Worm (Caenorhabditis elegans): ENCODE data around the gene R04B5.1.

R04B5.1 gene

DNA sequence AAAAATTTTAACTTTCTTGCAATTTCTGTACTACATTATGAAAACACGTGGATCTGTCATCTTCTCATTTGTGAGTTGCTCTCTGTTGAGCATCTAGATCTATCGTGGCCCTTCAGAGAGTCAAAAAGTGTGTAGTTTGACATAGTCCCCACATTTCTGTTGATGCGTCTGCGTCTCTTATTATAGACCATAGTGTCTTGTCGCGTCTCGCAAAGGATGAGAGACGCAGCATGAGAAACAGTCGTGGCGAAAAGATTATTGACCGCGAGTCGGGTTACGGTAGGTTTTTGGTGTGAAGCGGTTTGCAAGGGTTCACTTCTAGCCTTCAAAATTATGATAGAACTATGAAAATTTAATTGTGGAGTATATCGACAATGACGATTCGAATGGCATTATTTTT is 35.9 kb downstream of the R04B5.1 start (continued):
- TF ChIP-seq vab-15 (tag; optimal IDR thresholded peaks at IDR 0.05) (no peak), C04F5.9 (tag; optimal IDR thresholded peaks at IDR 0.05) (no peak), ceh-90 (tag; optimal IDR thresholded peaks at IDR 0.05) (no peak), dpl-1 (GFP tag; optimal IDR thresholded peaks at IDR 0.05) (peak in 2 of 3 experiments; percentile 38), fkh-8 (tag; optimal IDR thresholded peaks at IDR 0.05) (peak; percentile 5)

DNA sequence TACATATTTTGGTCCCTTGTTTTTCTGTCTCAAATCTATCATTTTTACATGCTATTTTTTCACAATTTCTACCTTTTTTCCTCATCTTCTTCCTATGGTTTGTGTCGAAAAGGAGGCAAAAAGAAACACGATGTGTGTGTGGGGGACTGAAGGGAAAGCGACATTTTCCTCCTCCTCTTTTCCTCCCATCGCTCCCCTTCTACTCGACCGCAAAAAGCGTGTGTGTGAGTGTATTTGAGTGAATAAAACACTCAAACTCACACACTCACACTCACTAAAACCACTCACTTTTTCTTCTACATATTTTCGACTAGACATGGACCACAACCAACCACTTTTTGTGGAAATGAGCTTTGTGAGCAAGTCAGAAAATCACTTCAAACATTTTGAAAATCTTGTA is 36.7 kb downstream of the R04B5.1 start:
- peak; percentile 31 for TF ChIP-seq snu-23 (GFP tag; optimal IDR thresholded peaks at IDR 0.05)
- no peak for TF ChIP-seq unc-62 (GFP tag; optimal IDR thresholded peaks at IDR 0.05)
- TF ChIP-seq unc-86 (tag; optimal IDR thresholded peaks at IDR 0.05) = no peak
- TF ChIP-seq lin-35 (GFP tag; optimal IDR thresholded peaks at IDR 0.05) = peak in 1 of 2 experiments; percentile 4
- TF ChIP-seq ets-5 (GFP tag; IDR thresholded peaks at IDR 0.05) = no peak
- no peak for TF ChIP-seq zip-4 (GFP tag; optimal IDR thresholded peaks at IDR 0.05)
- no peak for TF ChIP-seq ceh-90 (tag; optimal IDR thresholded peaks at IDR 0.05)
- no peak for TF ChIP-seq sptf-1 (tag; optimal IDR thresholded peaks at IDR 0.05)
- TF ChIP-seq dsc-1 (tag; optimal IDR thresholded peaks at IDR 0.05) = no peak
- no peak for TF ChIP-seq nhr-77 (tag; optimal IDR thresholded peaks at IDR 0.05)
- TF ChIP-seq aly-2 (tag; optimal IDR thresholded peaks at IDR 0.05) = no peak
- no peak for TF ChIP-seq unc-130 (tag; optimal IDR thresholded peaks at IDR 0.05)
- TF ChIP-seq vab-15 (tag; optimal IDR thresholded peaks at IDR 0.05) = no peak
- no peak for TF ChIP-seq dpl-1 (GFP tag; optimal IDR thresholded peaks at IDR 0.05)
- no peak for TF ChIP-seq zag-1 (tag; optimal IDR thresholded peaks at IDR 0.05)
- no peak for TF ChIP-seq nhr-11 (tag; optimal IDR thresholded peaks at IDR 0.05)
- TF ChIP-seq nhr-76 (tag; optimal IDR thresholded peaks at IDR 0.05) = no peak
- peak; percentile 3 for TF ChIP-seq nhr-20 (tag; optimal IDR thresholded peaks at IDR 0.05)
- no peak for TF ChIP-seq lin-15B (tag; optimal IDR thresholded peaks at IDR 0.05)
- TF ChIP-seq elt-2 (tag; optimal IDR thresholded peaks at IDR 0.05) = no peak
- no peak for TF ChIP-seq nhr-90 (tag; optimal IDR thresholded peaks at IDR 0.05; ENCODE audit: poor library complexity)
- no peak for TF ChIP-seq skn-1 (tag; optimal IDR thresholded peaks at IDR 0.05)
- no peak for TF ChIP-seq nhr-12 (tag; optimal IDR thresholded peaks at IDR 0.05)
- TF ChIP-seq isw-1 (GFP tag; IDR thresholded peaks at IDR 0.05) = peak; percentile 8; the same call in 1 of the 2 replicates
- TF ChIP-seq egl-13 (tag; optimal IDR thresholded peaks at IDR 0.05) = no peak
- TF ChIP-seq C04F5.9 (tag; optimal IDR thresholded peaks at IDR 0.05) = no peak
- TF ChIP-seq jun-1 (tag; optimal IDR thresholded peaks at IDR 0.05) = no peak
- TF ChIP-seq alr-1 (tag; optimal IDR thresholded peaks at IDR 0.05; ENCODE audit: borderline replicate concordance) = no peak
- no peak for TF ChIP-seq nhr-84 (tag; optimal IDR thresholded peaks at IDR 0.05)
- no peak for TF ChIP-seq lin-13 (GFP tag; optimal IDR thresholded peaks at IDR 0.05)
- TF ChIP-seq ztf-11 (tag; optimal IDR thresholded peaks at IDR 0.05) = no peak
- TF ChIP-seq ama-1 (optimal IDR thresholded peaks at IDR 0.05) = no peak
- TF ChIP-seq fkh-10 (GFP tag; optimal IDR thresholded peaks at IDR 0.05) = no peak
- TF ChIP-seq swsn-7 (tag; optimal IDR thresholded peaks at IDR 0.05) = peak; percentile 22
- no peak for TF ChIP-seq nhr-85 (tag)
- peak in 1 of 3 experiments; percentile 50 for TF ChIP-seq ceh-82 (tag; optimal IDR thresholded peaks at IDR 0.05)
- TF ChIP-seq lir-3 (tag; optimal IDR thresholded peaks at IDR 0.05; ENCODE audit: poor library complexity) = no peak
- TF ChIP-seq egl-27 (tag; optimal IDR thresholded peaks at IDR 0.05) = no peak
- peak; percentile 21 for TF ChIP-seq mep-1 (tag; optimal IDR thresholded peaks at IDR 0.05)
- no peak for TF ChIP-seq hpl-2 (GFP tag; optimal IDR thresholded peaks at IDR 0.05)
- peak; percentile 47 for TF ChIP-seq fkh-8 (tag; optimal IDR thresholded peaks at IDR 0.05)
- no peak for TF ChIP-seq sox-4 (tag; optimal IDR thresholded peaks at IDR 0.05)
- no peak for TF ChIP-seq nhr-19 (GFP tag; conservative IDR thresholded peaks at IDR 0.05)
- no peak for TF ChIP-seq nhr-28 (tag; optimal IDR thresholded peaks at IDR 0.05)
- no peak for TF ChIP-seq tlp-1 (tag; optimal IDR thresholded peaks at IDR 0.05)
- no peak for TF ChIP-seq C16A3.4 (tag; optimal IDR thresholded peaks at IDR 0.05)
- no peak for TF ChIP-seq fkh-4 (tag; optimal IDR thresholded peaks at IDR 0.05; ENCODE audit: borderline replicate concordance)
- TF ChIP-seq ceh-63 (GFP tag; optimal IDR thresholded peaks at IDR 0.05) = no peak
- no peak for TF ChIP-seq snpc-4 (tag; optimal IDR thresholded peaks at IDR 0.05)
- peak; percentile 34 for TF ChIP-seq nhr-71 (tag; optimal IDR thresholded peaks at IDR 0.05)
- TF ChIP-seq efl-1 (optimal IDR thresholded peaks at IDR 0.05) = peak; percentile 1 to 2
- TF ChIP-seq efl-1 (GFP tag; optimal IDR thresholded peaks at IDR 0.05 in 1 of 2) = no peak
